Fruit fly (Drosophila melanogaster) whole organism, embryonic: ENCODE results near the gene Nep7.

ENCODE experiments used
- ATbp ChIP-seq: fragments of 200-800 bp; sonication (Bioruptor generic); optimal IDR thresholded peaks from 2 replicates; lab custom pipeline; 2017; ENCODE audit warnings: missing biosample characterization, mild to moderate bottlenecking, missing genetic modification characterization, missing genetic modification reagents
- Ada2b ChIP-seq: fragments of 200-800 bp; sonication (Bioruptor generic); IDR thresholded peaks from 2 replicates; pipeline ENCODE4 v1.3.6; 2022; ENCODE audit warnings: missing biosample characterization, missing genetic modification characterization
- Aef1 ChIP-seq: fragments of 200-800 bp; sonication (Bioruptor generic); IDR thresholded peaks from 3 replicates; pipeline ENCODE4 v1.3.6; 2022; ENCODE audit warnings: missing biosample characterization, missing genetic modification characterization
- Antp ChIP-seq: fragments of 200-800 bp; sonication (Bioruptor generic); optimal IDR thresholded peaks from 3 replicates; lab custom pipeline; 2016; ENCODE audit warnings: missing biosample characterization, missing genetic modification characterization
- CG11504 ChIP-seq: fragments of 200-800 bp; sonication (Bioruptor generic); optimal IDR thresholded peaks from 3 replicates; lab custom pipeline; 2019; ENCODE audit warnings: missing biosample characterization, mild to moderate bottlenecking, missing genetic modification characterization, moderate library complexity
- CG11695 ChIP-seq: fragments of 200-800 bp; sonication (Bioruptor generic); IDR thresholded peaks from 3 replicates; pipeline ENCODE4 v1.3.6; 2022; ENCODE audit warnings: missing biosample characterization, missing genetic modification characterization
- CG11696 ChIP-seq: fragments of 200-800 bp; sonication (Bioruptor generic); IDR thresholded peaks from 2 replicates; pipeline ENCODE4 v1.3.6; 2022; ENCODE audit warnings: missing biosample characterization, missing genetic modification characterization
- CG12219 ChIP-seq: fragments of 200-800 bp; sonication (Bioruptor generic); optimal IDR thresholded peaks from 3 replicates; lab custom pipeline; 2018; ENCODE audit warnings: missing biosample characterization, mild to moderate bottlenecking, missing genetic modification characterization
- CG12299 ChIP-seq: fragments of 200-800 bp; sonication (Bioruptor generic); optimal IDR thresholded peaks from 2 replicates; lab custom pipeline; 2018; ENCODE audit warnings: missing biosample characterization, mild to moderate bottlenecking, missing genetic modification characterization
- CG12659 ChIP-seq: fragments of 200-800 bp; sonication (Bioruptor generic); optimal IDR thresholded peaks from 3 replicates; lab custom pipeline; 2017; ENCODE audit warnings: mild to moderate bottlenecking, missing biosample characterization, missing genetic modification reagents, missing genetic modification characterization
- CG12744 ChIP-seq: fragments of 200-800 bp; sonication (Bioruptor generic); optimal IDR thresholded peaks from 2 replicates; lab custom pipeline; 2016; ENCODE audit warnings: missing biosample characterization, missing genetic modification characterization
- CG14014 ChIP-seq: fragments of 200-800 bp; sonication (Bioruptor generic); IDR thresholded peaks from 2 replicates; pipeline ENCODE4 v1.3.6; 2022; ENCODE audit warnings: missing biosample characterization, missing genetic modification characterization
- CG14667 ChIP-seq: fragments of 200-800 bp; sonication (Bioruptor generic); IDR thresholded peaks from 2 replicates; pipeline ENCODE4 v1.3.6; 2022; ENCODE audit warnings: missing biosample characterization, missing genetic modification characterization
- CG15011 ChIP-seq: fragments of 200-800 bp; sonication (Bioruptor generic); optimal IDR thresholded peaks from 3 replicates; lab custom pipeline; 2018; ENCODE audit warnings: missing biosample characterization, mild to moderate bottlenecking, missing genetic modification characterization
- CG15601 ChIP-seq: fragments of 200-800 bp; sonication (Bioruptor generic); optimal IDR thresholded peaks from 3 replicates; lab custom pipeline; 2019; ENCODE audit warnings: missing biosample characterization, mild to moderate bottlenecking, missing genetic modification characterization, moderate library complexity
- CG17186 ChIP-seq: fragments of 200-800 bp; sonication (Bioruptor generic); optimal IDR thresholded peaks from 3 replicates; lab custom pipeline; 2017; ENCODE audit warnings: missing biosample characterization, missing genetic modification reagents, missing genetic modification characterization
- CG17328 ChIP-seq: fragments of 200-800 bp; sonication (Bioruptor generic); IDR thresholded peaks from 2 replicates; pipeline ENCODE4 v1.3.6; 2022; ENCODE audit warnings: missing biosample characterization, missing genetic modification characterization
- CG17829 ChIP-seq: fragments of 200-800 bp; optimal IDR thresholded peaks from 2 replicates; lab custom pipeline; 2019; ENCODE audit warnings: missing biosample characterization, mild to moderate bottlenecking, missing genetic modification characterization, moderate library complexity
- CG18011 ChIP-seq: fragments of 200-800 bp; sonication (Bioruptor generic); optimal IDR thresholded peaks from 2 replicates; lab custom pipeline; 2017; ENCODE audit warnings: missing biosample characterization, missing genetic modification characterization, mild to moderate bottlenecking, moderate library complexity, missing genotype
- CG2120 ChIP-seq: fragments of 200-800 bp; sonication (Bioruptor generic); optimal IDR thresholded peaks from 3 replicates; lab custom pipeline; 2016; ENCODE audit warnings: missing biosample characterization, missing genetic modification characterization
- CG2202 ChIP-seq: fragments of 200-800 bp; sonication (Bioruptor generic); optimal IDR thresholded peaks from 2 replicates; lab custom pipeline; 2018; ENCODE audit warnings: missing biosample characterization, mild to moderate bottlenecking, missing genetic modification characterization
- CG2678 ChIP-seq: fragments of 200-800 bp; sonication (Bioruptor generic); optimal IDR thresholded peaks from 3 replicates; lab custom pipeline; 2019; ENCODE audit warnings: missing biosample characterization, mild to moderate bottlenecking, missing genetic modification characterization, moderate library complexity
- CG30431 ChIP-seq: fragments of 200-800 bp; sonication (Bioruptor generic); optimal IDR thresholded peaks from 2 replicates; lab custom pipeline; 2017; ENCODE audit warnings: missing biosample characterization, missing genetic modification characterization
- CG31224 ChIP-seq: fragments of 200-800 bp; sonication (Bioruptor generic); IDR thresholded peaks from 2 replicates; pipeline ENCODE4 v1.3.6; 2022; ENCODE audit warnings: missing biosample characterization, missing genetic modification characterization
- CG34422 ChIP-seq: fragments of 200-800 bp; sonication (Bioruptor generic); IDR thresholded peaks from 3 replicates; pipeline ENCODE4 v1.3.6; 2022; ENCODE audit warnings: missing biosample characterization, missing genetic modification characterization
- CG43689 ChIP-seq: fragments of 200-800 bp; sonication (Bioruptor generic); IDR thresholded peaks from 2 replicates; pipeline ENCODE4 v1.3.6; 2022; ENCODE audit warnings: missing biosample characterization, missing genetic modification characterization
- CG6689 ChIP-seq: fragments of 200-800 bp; sonication (Bioruptor generic); IDR thresholded peaks from 2 replicates; pipeline ENCODE4 v1.3.6; 2022; ENCODE audit warnings: missing biosample characterization, missing genetic modification characterization
- CG8944 ChIP-seq: fragments of 200-800 bp; sonication (Bioruptor generic); optimal IDR thresholded peaks from 3 replicates; lab custom pipeline; 2016; ENCODE audit warnings: missing biosample characterization, missing genetic modification characterization
- Dref ChIP-seq: fragments of 200-800 bp; sonication (Bioruptor generic); IDR thresholded peaks from 2 replicates; pipeline ENCODE4 v1.3.6; 2022; ENCODE audit warnings: missing biosample characterization, missing genetic modification characterization
- E2f2 ChIP-seq: fragments of 200-800 bp; sonication (Bioruptor generic); IDR thresholded peaks from 2 replicates; pipeline ENCODE4 v1.3.6; 2022; ENCODE audit warnings: missing biosample characterization, missing genetic modification characterization
- Elba2 ChIP-seq: fragments of 200-800 bp; sonication (Bioruptor generic); optimal IDR thresholded peaks from 3 replicates; lab custom pipeline; 2016; ENCODE audit warnings: missing biosample characterization, missing genetic modification characterization
- Ets97D ChIP-seq: fragments of 200-800 bp; sonication (Bioruptor generic); optimal IDR thresholded peaks from 3 replicates; lab custom pipeline; 2016; ENCODE audit warnings: missing biosample characterization, missing genetic modification characterization
- Fer3 ChIP-seq: fragments of 200-800 bp; sonication (Bioruptor generic); optimal IDR thresholded peaks from 2 replicates; lab custom pipeline; 2018; ENCODE audit warnings: missing biosample characterization, mild to moderate bottlenecking, missing genetic modification characterization, moderate library complexity
- Gsc ChIP-seq: fragments of 200-800 bp; sonication (Bioruptor generic); IDR thresholded peaks from 2 replicates; pipeline ENCODE4 v1.3.6; 2022; ENCODE audit warnings: missing biosample characterization, missing genetic modification characterization
- H2.0 ChIP-seq: fragments of 200-800 bp; sonication (Bioruptor generic); IDR thresholded peaks from 2 replicates; pipeline ENCODE4 v1.3.6; 2022; ENCODE audit warnings: missing biosample characterization, missing genetic modification characterization
- Rx ChIP-seq: fragments of 200-800 bp; sonication (Bioruptor generic); IDR thresholded peaks from 2 replicates; pipeline ENCODE4 v1.3.6; 2022; ENCODE audit warnings: missing biosample characterization, missing genetic modification characterization
- Scr ChIP-seq: fragments of 200-800 bp; sonication (Bioruptor generic); IDR thresholded peaks from 2 replicates; pipeline ENCODE4 v1.3.6; 2022; ENCODE audit warnings: missing biosample characterization, missing genetic modification characterization; ENCODE audit not compliant: partially characterized antibody
- Sin3A ChIP-seq: fragments of >200 bp; optimal IDR thresholded peaks from 2 replicates; lab custom pipeline; 2018
- TFAM ChIP-seq: fragments of 200-800 bp; sonication (Bioruptor generic); optimal IDR thresholded peaks from 2 replicates; lab custom pipeline; 2017; ENCODE audit warnings: missing biosample characterization, missing genetic modification characterization, inconsistent platforms
- caup ChIP-seq: fragments of 200-800 bp; sonication (Bioruptor generic); optimal IDR thresholded peaks from 3 replicates; lab custom pipeline; 2017; ENCODE audit warnings: missing biosample characterization, mild to moderate bottlenecking, missing genetic modification characterization, moderate library complexity; ENCODE audit not compliant: severe bottlenecking
- crp ChIP-seq, 2 experiments: fragments of 200-800 bp; sonication (Bioruptor generic); optimal IDR thresholded peaks; 2 replicates in 1 of 2; 3 replicates in 1 of 2; lab custom pipeline; 2017; ENCODE audit warnings: missing biosample characterization in 2 of 2, missing genetic modification characterization in 2 of 2, mild to moderate bottlenecking in 1 of 2, moderate library complexity in 1 of 2
- gcm2 ChIP-seq: fragments of 200-800 bp; sonication (Bioruptor generic); optimal IDR thresholded peaks from 2 replicates; lab custom pipeline; 2016; ENCODE audit warnings: missing biosample characterization, missing genetic modification characterization
- jing ChIP-seq: fragments of 200-800 bp; sonication (Bioruptor generic); optimal IDR thresholded peaks from 2 replicates; lab custom pipeline; 2018; ENCODE audit warnings: missing biosample characterization, mild to moderate bottlenecking, missing genetic modification characterization
- jumu ChIP-seq: fragments of 200-800 bp; sonication (Bioruptor generic); optimal IDR thresholded peaks from 3 replicates; lab custom pipeline; 2016; ENCODE audit warnings: missing biosample characterization, missing genetic modification characterization
- mirr ChIP-seq: fragments of 200-800 bp; sonication (Bioruptor generic); optimal IDR thresholded peaks from 3 replicates; lab custom pipeline; 2018; ENCODE audit warnings: missing biosample characterization, mild to moderate bottlenecking, missing genetic modification characterization
- schlank ChIP-seq: fragments of 200-800 bp; sonication (Bioruptor generic); optimal IDR thresholded peaks from 2 replicates; lab custom pipeline; 2018; ENCODE audit warnings: missing biosample characterization, mild to moderate bottlenecking, missing genetic modification characterization
- slp2 ChIP-seq: fragments of 200-800 bp; sonication (Bioruptor generic); optimal IDR thresholded peaks from 2 replicates; lab custom pipeline; 2016; ENCODE audit warnings: missing biosample characterization, missing genetic modification characterization
- sna ChIP-seq: fragments of 200-800 bp; sonication (Bioruptor generic); IDR thresholded peaks from 2 replicates; pipeline ENCODE4 v1.3.6; 2022; ENCODE audit warnings: missing biosample characterization, missing genetic modification characterization; ENCODE audit not compliant: partially characterized antibody
- stwl ChIP-seq: fragments of 200-800 bp; sonication (Bioruptor generic); optimal IDR thresholded peaks from 3 replicates; lab custom pipeline; 2018; ENCODE audit warnings: missing biosample characterization, mild to moderate bottlenecking, missing genetic modification characterization, moderate library complexity
- trem ChIP-seq: fragments of 200-800 bp; optimal IDR thresholded peaks from 3 replicates; lab custom pipeline; 2019; ENCODE audit warnings: missing biosample characterization, mild to moderate bottlenecking, missing genetic modification characterization, moderate library complexity
- ttk ChIP-seq: fragments of 200-800 bp; sonication (Bioruptor generic); IDR thresholded peaks from 2 replicates; pipeline ENCODE4 v2.1.2; 2022; ENCODE audit warnings: missing biosample characterization, missing genetic modification characterization
- tup ChIP-seq: fragments of 200-800 bp; sonication (Bioruptor generic); optimal IDR thresholded peaks from 2 replicates; lab custom pipeline; 2016; ENCODE audit warnings: missing biosample characterization, mild to moderate bottlenecking, missing genetic modification characterization, moderate library complexity

Gene Nep7

DNA sequence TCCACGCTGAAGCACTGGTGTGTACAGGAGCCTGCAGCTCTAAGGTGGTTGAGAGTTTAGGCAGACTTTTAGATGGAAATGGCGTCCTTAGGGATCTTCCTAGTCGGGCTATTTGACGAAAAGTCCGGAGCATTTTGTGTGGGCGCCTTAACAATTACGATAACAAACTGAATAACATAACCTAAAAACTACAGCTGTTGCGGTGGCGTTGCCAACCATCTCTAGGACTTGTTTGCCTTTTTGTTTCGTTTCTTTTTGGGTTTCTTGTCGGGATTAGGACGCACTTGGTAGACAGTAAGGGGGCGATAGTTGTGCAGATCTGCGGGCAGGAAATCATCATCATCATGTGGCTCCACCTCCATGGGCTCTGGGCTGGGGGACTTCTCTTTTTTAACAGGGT is 3.2 kb downstream of the Nep7 start (continued):
- TF ChIP-seq CG14667 (GFP tag; lab: Robert Waterston, UW): no peak
- TF ChIP-seq Antp: no peak
- TF ChIP-seq CG6689: no peak
- TF ChIP-seq CG11695: no peak
- no peak for TF ChIP-seq slp2 (GFP tag; lab: Kevin White, UChicago)
- TF ChIP-seq Gsc: no peak
- TF ChIP-seq CG2678 (tag; lab: Kevin White, UChicago): no peak
- TF ChIP-seq Aef1 (GFP tag; lab: Robert Waterston, UW): no peak
- TF ChIP-seq CG31224: no peak
- no peak for TF ChIP-seq CG17186 (GFP tag; lab: Kevin White, UChicago)
- no peak for TF ChIP-seq jumu (GFP tag; lab: Kevin White, UChicago)
- TF ChIP-seq CG2120 (GFP tag; lab: Kevin White, UChicago): no peak
- no peak for TF ChIP-seq CG17328 (GFP tag; lab: Robert Waterston, UW)
- TF ChIP-seq CG15601: no peak
- no peak for TF ChIP-seq gcm2
- no peak for TF ChIP-seq sna
- no peak for TF ChIP-seq CG14014
- TF ChIP-seq CG30431 (GFP tag; lab: Kevin White, UChicago): no peak
- TF ChIP-seq stwl (tag; lab: Kevin White, UChicago): no peak
- TF ChIP-seq Ada2b (GFP tag; lab: Robert Waterston, UW): no peak
- TF ChIP-seq Fer3 (tag; lab: Kevin White, UChicago): no peak
- no peak for TF ChIP-seq jing
- TF ChIP-seq H2.0 (GFP tag; lab: Robert Waterston, UW): no peak
- TF ChIP-seq CG18011 (GFP tag; lab: Kevin White, UChicago): no peak
- no peak for TF ChIP-seq mirr (GFP tag; lab: Kevin White, UChicago)
- no peak for TF ChIP-seq Elba2 (GFP tag; lab: Kevin White, UChicago)
- TF ChIP-seq CG11504 (tag; lab: Kevin White, UChicago): no peak
- TF ChIP-seq E2f2 (GFP tag; lab: Robert Waterston, UW): peak; percentile 28; the same call in 1 of the 2 replicates
- no peak for TF ChIP-seq CG12744 (GFP tag; lab: Kevin White, UChicago)
- TF ChIP-seq CG15011 (GFP tag; lab: Kevin White, UChicago): no peak
- TF ChIP-seq CG43689: no peak
- no peak for TF ChIP-seq CG12659 (GFP tag; lab: Kevin White, UChicago)
- no peak for TF ChIP-seq Rx (GFP tag; lab: Robert Waterston, UW)
- TF ChIP-seq caup (GFP tag; lab: Kevin White, UChicago): no peak
- TF ChIP-seq CG2202: no peak
- TF ChIP-seq ttk (GFP tag; lab: Robert Waterston, UW): no peak
- no peak for TF ChIP-seq CG12299 (tag; lab: Kevin White, UChicago)
- peak; percentile 36; the same call in 1 of the 2 replicates for TF ChIP-seq Dref
- no peak for TF ChIP-seq CG12219 (GFP tag; lab: Kevin White, UChicago)
- TF ChIP-seq schlank (tag; lab: Kevin White, UChicago): no peak
- TF ChIP-seq crp (GFP tag; optimal IDR thresholded peaks at IDR 0.05; lab: Kevin White, UChicago): peak in 1 of 2 experiments; percentile 74
- no peak for TF ChIP-seq tup
- peak; percentile 16; the same call in 1 of the 2 replicates for TF ChIP-seq Scr (GFP tag; lab: Robert Waterston, UW)
- no peak for TF ChIP-seq Sin3A (lab: Kevin White, UChicago)
- no peak for TF ChIP-seq CG17829 (tag; lab: Kevin White, UChicago)
- no peak for TF ChIP-seq CG11696 (GFP tag; lab: Robert Waterston, UW)
- TF ChIP-seq Ets97D (GFP tag; lab: Kevin White, UChicago): no peak
- no peak for TF ChIP-seq CG8944 (GFP tag; lab: Kevin White, UChicago)
- TF ChIP-seq TFAM: no peak
- no peak for TF ChIP-seq ATbp
- TF ChIP-seq CG34422 (GFP tag; lab: Robert Waterston, UW): peak; percentile 60; the same call in 1 of the 3 replicates
- no peak for TF ChIP-seq trem
